Worm (Caenorhabditis elegans): ENCODE data around the gene M03F8.6.

DNA sequence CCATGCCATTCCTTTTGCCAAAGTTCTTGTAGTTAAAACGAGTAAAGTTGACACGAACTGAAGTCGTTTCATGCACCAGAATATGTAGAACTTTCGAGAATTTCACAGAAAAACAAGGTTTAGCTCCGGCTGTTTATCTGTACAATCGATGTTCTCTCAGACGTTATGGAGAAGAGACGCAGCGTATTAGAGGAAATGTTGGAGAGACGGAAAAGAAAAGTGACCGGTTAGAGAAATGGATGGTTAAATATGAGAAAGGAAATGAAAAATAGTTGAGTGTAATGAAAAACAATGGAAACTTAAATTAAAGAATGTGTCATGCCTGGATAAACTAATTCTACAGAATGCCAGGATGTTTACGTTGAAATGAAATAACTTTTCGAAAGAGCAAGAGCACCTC is 9.0 kb upstream of the M03F8.6 start, which contains the start of gene pcm-1:
- TF ChIP-seq elt-3 (tag; optimal IDR thresholded peaks at IDR 0.05) (no peak), nhr-10 (tag; optimal IDR thresholded peaks at IDR 0.05) (no peak), ama-1 (optimal IDR thresholded peaks at IDR 0.05) (peak; percentile 69), ztf-1 (GFP tag; conservative IDR thresholded peaks at IDR 0.05) (no peak), egl-27 (tag; optimal IDR thresholded peaks at IDR 0.05) (no peak), mdl-1 (tag; optimal IDR thresholded peaks at IDR 0.05) (no peak), nhr-12 (tag; optimal IDR thresholded peaks at IDR 0.05) (no peak), alr-1 (tag; optimal IDR thresholded peaks at IDR 0.05) (no peak), unc-62 (GFP tag; optimal IDR thresholded peaks at IDR 0.05) (no peak), fos-1 (tag; optimal IDR thresholded peaks at IDR 0.05) (no peak), ztf-11 (tag; optimal IDR thresholded peaks at IDR 0.05) (no peak), nhr-25 (tag; optimal IDR thresholded peaks at IDR 0.05) (no peak), aly-2 (tag; optimal IDR thresholded peaks at IDR 0.05) (no peak)
